Worm (Caenorhabditis elegans): Measurements from ENCODE around the gene C30G12.4.

DNA sequence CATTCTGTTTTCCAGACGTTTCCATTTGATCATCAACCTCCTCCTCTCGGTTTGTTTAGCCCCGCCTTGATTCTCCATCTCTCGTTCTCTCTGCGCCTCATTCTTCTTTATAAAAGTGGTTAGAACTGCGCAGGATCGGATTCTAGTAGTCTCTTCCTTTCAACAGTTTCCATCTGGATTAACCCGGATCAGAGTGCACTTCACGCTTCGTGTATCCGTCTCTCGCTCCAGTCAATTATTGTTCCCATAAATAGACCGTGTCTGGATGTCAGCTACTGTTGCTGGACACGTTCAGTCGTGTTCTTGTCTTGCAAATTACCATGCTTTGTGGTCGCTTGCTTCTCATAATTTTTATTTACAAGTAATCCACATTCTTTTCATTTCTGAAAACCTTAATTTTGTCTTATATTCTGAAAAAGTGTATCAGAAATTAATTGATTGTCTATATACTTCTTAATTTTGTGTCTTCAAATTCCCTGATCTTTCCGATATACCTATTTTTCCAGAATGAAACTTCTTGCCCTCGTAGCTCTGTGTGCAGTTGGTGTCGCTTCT lies 33.2 kb upstream of the C30G12.4 start, which contains the start of gene F32A5.4:
- TF ChIP-seq lin-11 (tag; optimal IDR thresholded peaks at IDR 0.05) (no peak), zag-1 (tag; optimal IDR thresholded peaks at IDR 0.05) (no peak), snpc-4 (tag; optimal IDR thresholded peaks at IDR 0.05) (no peak), lin-39 (tag; optimal IDR thresholded peaks at IDR 0.05) (no peak), aly-2 (tag; optimal IDR thresholded peaks at IDR 0.05) (no peak), ceh-82 (tag; optimal IDR thresholded peaks at IDR 0.05) (no peak), ztf-11 (tag; optimal IDR thresholded peaks at IDR 0.05) (no peak), nhr-237 (tag; optimal IDR thresholded peaks at IDR 0.05) (no peak), sem-4 (tag; optimal IDR thresholded peaks at IDR 0.05) (no peak), sma-9 (GFP tag; optimal IDR thresholded peaks at IDR 0.05) (no peak), sma-9 (tag; optimal IDR thresholded peaks at IDR 0.05) (no peak), unc-62 (GFP tag; optimal IDR thresholded peaks at IDR 0.05) (no peak), nhr-6 (tag; optimal IDR thresholded peaks at IDR 0.05) (no peak), ama-1 (optimal IDR thresholded peaks at IDR 0.05) (peak; percentile 61)

Measured in whole organism, L2 larva.